Fruit fly (Drosophila melanogaster) whole organism, adult: ENCODE measurements around the gene CtsK1.

Experiments used
- CG11617 ChIP-seq: fragments of 200-800 bp; sonication (Bioruptor generic); optimal IDR thresholded peaks from 2 replicates; lab custom pipeline; 2017; ENCODE audit warnings: mild to moderate bottlenecking, missing biosample characterization, missing genetic modification reagents, missing genetic modification characterization
- CG33017 ChIP-seq: fragments of 200-800 bp; sonication (Bioruptor generic); optimal IDR thresholded peaks from 2 replicates; lab custom pipeline; 2018; ENCODE audit warnings: missing biosample characterization, mild to moderate bottlenecking, missing genetic modification characterization, moderate library complexity
- CG5204 ChIP-seq: fragments of 200-800 bp; sonication (Bioruptor generic); optimal IDR thresholded peaks from 2 replicates; lab custom pipeline; 2016; ENCODE audit warnings: missing biosample characterization, missing genetic modification characterization
- CG7045 ChIP-seq: fragments of 200-800 bp; sonication (Bioruptor generic); optimal IDR thresholded peaks from 2 replicates; lab custom pipeline; 2017; ENCODE audit warnings: missing biosample characterization, mild to moderate bottlenecking, missing genetic modification characterization
- Clk ChIP-seq: fragments of 200-800 bp; sonication (Bioruptor generic); optimal IDR thresholded peaks from 2 replicates; lab custom pipeline; 2017; ENCODE audit warnings: missing biosample characterization, missing genetic modification characterization
- cic ChIP-seq: fragments of 200-800 bp; sonication (Bioruptor generic); optimal IDR thresholded peaks from 2 replicates; lab custom pipeline; 2017; ENCODE audit warnings: missing biosample characterization, mild to moderate bottlenecking, missing genetic modification characterization, moderate library complexity
- cnc ChIP-seq, 2 experiments: fragments of >200 bp; optimal IDR thresholded peaks; 2 replicates each; lab custom pipeline; 2017
- kay ChIP-seq: fragments of 200-800 bp; sonication (Bioruptor generic); peaks from one replicate; lab custom pipeline; 2016; ENCODE audit warnings: missing biosample characterization, missing genetic modification characterization, borderline replicate concordance
- tj ChIP-seq: fragments of 200-800 bp; sonication (Bioruptor generic); optimal IDR thresholded peaks from 3 replicates; lab custom pipeline; 2017; ENCODE audit warnings: missing biosample characterization, mild to moderate bottlenecking, missing genetic modification characterization, moderate library complexity

- TF ChIP-seq CG33017 = no peak
- no peak for TF ChIP-seq cnc (optimal IDR thresholded peaks at IDR 0.05; lab: Kevin White, UChicago)
- no peak for TF ChIP-seq CG5204 (GFP tag; lab: Kevin White, UChicago)
- no peak for TF ChIP-seq CG7045 (GFP tag; lab: Kevin White, UChicago)
- TF ChIP-seq tj (GFP tag; lab: Kevin White, UChicago) = no peak
- TF ChIP-seq cic (GFP tag; lab: Kevin White, UChicago) = no peak
- TF ChIP-seq kay (GFP tag; lab: Kevin White, UChicago) = no peak
- TF ChIP-seq Clk = no peak
- TF ChIP-seq CG11617 (GFP tag; lab: Kevin White, UChicago) = peak; percentile 3
Observed at dm6 chr3L:13957212-13957668, 36.8 kb upstream of the CtsK1 start.
